Worm (Caenorhabditis elegans) whole organism, late embryonic: Measurements from ENCODE around the gene ZK1010.8.

Source experiments
- C08G9.2 ChIP-seq: sonication (generic microtip); optimal IDR thresholded peaks from 2 replicates; lab custom pipeline; 2016; ENCODE audit warnings: mild to moderate bottlenecking, missing genetic modification characterization, moderate library complexity, missing compliant biosample characterization
- K02D7.2 ChIP-seq: sonication (generic microtip); optimal IDR thresholded peaks from 2 replicates; lab custom pipeline; 2017; ENCODE audit warnings: mild to moderate bottlenecking, missing genetic modification characterization, missing compliant biosample characterization
- K09A11.1 ChIP-seq: sonication (generic microtip); optimal IDR thresholded peaks from 2 replicates; lab custom pipeline; 2017; ENCODE audit warnings: antibody characterized with exemption, mild to moderate bottlenecking, missing genetic modification characterization, missing compliant biosample characterization; ENCODE audit not compliant: insufficient read depth
- Y22D7AL.16 ChIP-seq: sonication (generic microtip); optimal IDR thresholded peaks from 2 replicates; lab custom pipeline; 2016; ENCODE audit warnings: missing genetic modification characterization, missing compliant biosample characterization
- ahr-1 ChIP-seq: sonication (generic microtip); optimal IDR thresholded peaks from 2 replicates; lab custom pipeline; 2016; ENCODE audit warnings: missing genetic modification characterization, missing compliant biosample characterization
- ceh-18 ChIP-seq: sonication (generic microtip); optimal IDR thresholded peaks from 2 replicates; lab custom pipeline; 2016; ENCODE audit warnings: missing genetic modification characterization, missing compliant biosample characterization
- ceh-19 ChIP-seq: fragments of 200-800 bp; sonication (Bioruptor generic); optimal IDR thresholded peaks from 2 replicates; lab custom pipeline; 2018; ENCODE audit warnings: mild to moderate bottlenecking, missing genetic modification characterization, missing compliant biosample characterization
- ceh-24 ChIP-seq: sonication (generic microtip); optimal IDR thresholded peaks from 2 replicates; lab custom pipeline; 2016; ENCODE audit warnings: mild to moderate bottlenecking, missing genetic modification characterization, missing compliant biosample characterization
- ceh-31 ChIP-seq: sonication (generic microtip); optimal IDR thresholded peaks from 2 replicates; lab custom pipeline; 2016; ENCODE audit warnings: missing genetic modification characterization, missing compliant biosample characterization
- ceh-34 ChIP-seq: sonication (generic microtip); optimal IDR thresholded peaks from 2 replicates; lab custom pipeline; 2016; ENCODE audit warnings: mild to moderate bottlenecking, missing genetic modification characterization, missing compliant biosample characterization
- ceh-45 ChIP-seq: fragments of 200-800 bp; sonication (Bioruptor generic); IDR thresholded peaks from 2 replicates; pipeline ENCODE4 v1.3.6; 2022; ENCODE audit warnings: missing genetic modification reagents, missing genetic modification characterization, missing compliant biosample characterization
- ceh-6 ChIP-seq: fragments of 200-800 bp; sonication (Bioruptor generic); optimal IDR thresholded peaks from 2 replicates; lab custom pipeline; 2018; ENCODE audit warnings: mild to moderate bottlenecking, missing genetic modification characterization, missing compliant biosample characterization
- ceh-9 ChIP-seq: sonication (generic microtip); optimal IDR thresholded peaks from 2 replicates; lab custom pipeline; 2016; ENCODE audit warnings: mild to moderate bottlenecking, missing genetic modification characterization, inconsistent platforms, missing compliant biosample characterization
- che-1 ChIP-seq: sonication (generic microtip); optimal IDR thresholded peaks from 2 replicates; lab custom pipeline; 2016; ENCODE audit warnings: mild to moderate bottlenecking, missing genetic modification characterization, missing compliant biosample characterization
- dmd-4 ChIP-seq: sonication (generic microtip); optimal IDR thresholded peaks from 2 replicates; lab custom pipeline; 2016; ENCODE audit warnings: borderline replicate concordance, missing genetic modification characterization, missing compliant biosample characterization
- dve-1 ChIP-seq: sonication (generic microtip); optimal IDR thresholded peaks from 2 replicates; lab custom pipeline; 2017; ENCODE audit warnings: antibody characterized with exemption, mild to moderate bottlenecking, missing genetic modification characterization, missing compliant biosample characterization
- elt-2 ChIP-seq: sonication (generic microtip); optimal IDR thresholded peaks from 2 replicates; lab custom pipeline; 2016; ENCODE audit warnings: missing genetic modification reagents, missing genetic modification characterization, missing compliant biosample characterization
- elt-4 ChIP-seq: sonication (generic microtip); optimal IDR thresholded peaks from 2 replicates; lab custom pipeline; 2016; ENCODE audit warnings: missing genetic modification characterization, missing compliant biosample characterization
- ets-4 ChIP-seq: sonication (generic microtip); optimal IDR thresholded peaks from 2 replicates; lab custom pipeline; 2016; ENCODE audit warnings: missing genetic modification characterization, missing compliant biosample characterization
- fax-1 ChIP-seq: sonication (generic microtip); optimal IDR thresholded peaks from 2 replicates; lab custom pipeline; 2016; ENCODE audit warnings: missing genotype, missing genetic modification characterization, missing compliant biosample characterization
- gmeb-2 ChIP-seq: sonication (generic microtip); optimal IDR thresholded peaks from 2 replicates; lab custom pipeline; 2016; ENCODE audit warnings: missing genetic modification characterization, inconsistent platforms, missing compliant biosample characterization
- hlh-13 ChIP-seq: fragments of 200-800 bp; sonication (Bioruptor generic); optimal IDR thresholded peaks from 2 replicates; lab custom pipeline; 2018; ENCODE audit warnings: mild to moderate bottlenecking, missing genetic modification characterization, missing compliant biosample characterization
- hlh-6 ChIP-seq: sonication (generic microtip); optimal IDR thresholded peaks from 2 replicates; lab custom pipeline; 2016; ENCODE audit warnings: missing genotype, missing genetic modification characterization, missing compliant biosample characterization
- madf-2 ChIP-seq: sonication (generic microtip); optimal IDR thresholded peaks from 2 replicates; lab custom pipeline; 2017; ENCODE audit warnings: missing genetic modification characterization, missing compliant biosample characterization
- mec-3 ChIP-seq: sonication (generic microtip); optimal IDR thresholded peaks from 2 replicates; lab custom pipeline; 2016; ENCODE audit warnings: borderline replicate concordance, missing genetic modification characterization, missing compliant biosample characterization
- nfya-1 ChIP-seq: sonication (generic microtip); optimal IDR thresholded peaks from 2 replicates; lab custom pipeline; 2017; ENCODE audit warnings: missing genetic modification characterization, mild to moderate bottlenecking, missing compliant biosample characterization, antibody characterized with exemption, moderate library complexity
- nhr-11 ChIP-seq: fragments of 150-350 bp; optimal IDR thresholded peaks from 2 replicates; lab custom pipeline; 2014; ENCODE audit warnings: missing biosample characterization, missing genetic modification characterization
- nhr-232 ChIP-seq: sonication (generic microtip); optimal IDR thresholded peaks from 2 replicates; lab custom pipeline; 2016; ENCODE audit warnings: missing genetic modification characterization, missing compliant biosample characterization
- odd-2 ChIP-seq: sonication (generic microtip); optimal IDR thresholded peaks from 2 replicates; lab custom pipeline; 2017; ENCODE audit warnings: antibody characterized with exemption, mild to moderate bottlenecking, missing genetic modification characterization, missing compliant biosample characterization
- pat-9 ChIP-seq: fragments of 200-800 bp; sonication (Bioruptor generic); optimal IDR thresholded peaks from 2 replicates; lab custom pipeline; 2018; ENCODE audit warnings: mild to moderate bottlenecking, missing genetic modification characterization, moderate library complexity, missing compliant biosample characterization
- pha-4 ChIP-seq: fragments of 150-350 bp; optimal IDR thresholded peaks from 2 replicates; lab custom pipeline; 2018; ENCODE audit warnings: missing biosample characterization, missing genetic modification reagents, missing genetic modification characterization
- ref-2 ChIP-seq: sonication (generic microtip); optimal IDR thresholded peaks from 2 replicates; lab custom pipeline; 2016; ENCODE audit warnings: missing genetic modification characterization, missing compliant biosample characterization
- rnt-1 ChIP-seq: sonication (generic microtip); optimal IDR thresholded peaks from 2 replicates; lab custom pipeline; 2016; ENCODE audit warnings: missing genetic modification characterization, missing compliant biosample characterization
- sdc-2 ChIP-seq: sonication (generic microtip); optimal IDR thresholded peaks from 2 replicates; lab custom pipeline; 2016; ENCODE audit warnings: missing genotype, missing genetic modification characterization, missing compliant biosample characterization
- syd-9 ChIP-seq: sonication (generic microtip); optimal IDR thresholded peaks from 2 replicates; lab custom pipeline; 2016; ENCODE audit warnings: mild to moderate bottlenecking, missing genetic modification characterization, moderate library complexity, missing compliant biosample characterization
- tbx-7 ChIP-seq: sonication (generic microtip); optimal IDR thresholded peaks from 2 replicates; lab custom pipeline; 2016; ENCODE audit warnings: missing genotype, missing genetic modification characterization, missing compliant biosample characterization
- ttx-3 ChIP-seq: sonication (generic microtip); optimal IDR thresholded peaks from 2 replicates; lab custom pipeline; 2016; ENCODE audit warnings: missing genetic modification reagents, missing genetic modification characterization, missing compliant biosample characterization
- unc-42 ChIP-seq: sonication (generic microtip); optimal IDR thresholded peaks from 2 replicates; lab custom pipeline; 2016; ENCODE audit warnings: missing genotype, missing genetic modification characterization, missing compliant biosample characterization
- unc-55 ChIP-seq: sonication (generic microtip); optimal IDR thresholded peaks from 2 replicates; lab custom pipeline; 2017; ENCODE audit warnings: missing biosample characterization, missing genetic modification reagents, missing genetic modification characterization
- unc-86 ChIP-seq: sonication (generic microtip); optimal IDR thresholded peaks from 2 replicates; lab custom pipeline; 2016; ENCODE audit warnings: missing genetic modification characterization, missing compliant biosample characterization
- zip-5 ChIP-seq: sonication (generic microtip); optimal IDR thresholded peaks from 2 replicates; lab custom pipeline; 2016; ENCODE audit warnings: missing genetic modification characterization, missing compliant biosample characterization
- ztf-16 ChIP-seq: sonication (generic microtip); optimal IDR thresholded peaks from 2 replicates; lab custom pipeline; 2017; ENCODE audit warnings: missing genetic modification characterization, missing compliant biosample characterization

Gene ZK1010.8

ce11 chrIII:12998252-12998651 is 2.2 kb downstream of the ZK1010.8 start:
- TF ChIP-seq K09A11.1 (tag; lab: Kevin White, UChicago) (no peak), ceh-6 (no peak), ztf-16 (tag; lab: Kevin White, UChicago) (no peak), nhr-232 (tag; lab: Kevin White, UChicago) (no peak), dve-1 (tag; lab: Kevin White, UChicago) (no peak), ceh-9 (tag; lab: Kevin White, UChicago) (no peak), odd-2 (tag; lab: Kevin White, UChicago) (no peak), mec-3 (no peak)

- no peak for TF ChIP-seq zip-5
- no peak for TF ChIP-seq C08G9.2 (tag; lab: Kevin White, UChicago)
- no peak for TF ChIP-seq ceh-45 (GFP tag; lab: Robert Waterston, UW)
- no peak for TF ChIP-seq ets-4 (tag; lab: Kevin White, UChicago)
- no peak for TF ChIP-seq ceh-24 (tag; lab: Kevin White, UChicago)
- no peak for TF ChIP-seq ceh-18 (tag; lab: Kevin White, UChicago)
- TF ChIP-seq ttx-3 (tag; lab: Kevin White, UChicago): no peak
- no peak for TF ChIP-seq ceh-31 (tag; lab: Kevin White, UChicago)
- TF ChIP-seq tbx-7 (tag; lab: Kevin White, UChicago): no peak
- no peak for TF ChIP-seq unc-86 (tag; lab: Kevin White, UChicago)
Observed at ce11 chrIII:12993607-12994006, 6.9 kb downstream of the ZK1010.8 start, which contains the start of gene col-97. col-97 (minus strand) TSS chrIII:12993707.

ce11 chrIII:12993055-12993454 is 7.4 kb downstream of the ZK1010.8 start:
- TF ChIP-seq elt-2 (tag; lab: Kevin White, UChicago) (no peak), sdc-2 (peak; percentile 29), che-1 (tag; lab: Kevin White, UChicago) (no peak), elt-4 (tag; lab: Kevin White, UChicago) (peak; percentile 88)

ce11 chrIII:12990997-12991396 is 9.5 kb downstream of the ZK1010.8 start, which contains the start of gene ZK1010.12:
ZK1010.12 (plus strand) TSS chrIII:12991297.
- TF ChIP-seq syd-9 (tag; lab: Kevin White, UChicago): no peak
- TF ChIP-seq odd-2 (tag; lab: Kevin White, UChicago): no peak
- no peak for TF ChIP-seq ceh-19 (GFP tag; lab: Kevin White, UChicago)
- TF ChIP-seq unc-55: no peak
- no peak for TF ChIP-seq nhr-232 (tag; lab: Kevin White, UChicago)
- TF ChIP-seq madf-2 (tag; lab: Kevin White, UChicago): no peak
- no peak for TF ChIP-seq nhr-11 (tag; lab: Kevin White, UChicago)
- no peak for TF ChIP-seq hlh-6 (tag; lab: Kevin White, UChicago)
- no peak for TF ChIP-seq ceh-31 (tag; lab: Kevin White, UChicago)
- no peak for TF ChIP-seq gmeb-2 (tag; lab: Kevin White, UChicago)
- no peak for TF ChIP-seq ceh-34 (tag; lab: Kevin White, UChicago)
- TF ChIP-seq ahr-1: no peak
- no peak for TF ChIP-seq dmd-4 (tag; lab: Kevin White, UChicago)
- no peak for TF ChIP-seq pha-4 (tag; lab: Kevin White, UChicago)
- TF ChIP-seq hlh-13 (GFP tag; lab: Kevin White, UChicago): no peak
- no peak for TF ChIP-seq rnt-1 (tag; lab: Kevin White, UChicago)
- TF ChIP-seq elt-4 (tag; lab: Kevin White, UChicago): no peak

DNA sequence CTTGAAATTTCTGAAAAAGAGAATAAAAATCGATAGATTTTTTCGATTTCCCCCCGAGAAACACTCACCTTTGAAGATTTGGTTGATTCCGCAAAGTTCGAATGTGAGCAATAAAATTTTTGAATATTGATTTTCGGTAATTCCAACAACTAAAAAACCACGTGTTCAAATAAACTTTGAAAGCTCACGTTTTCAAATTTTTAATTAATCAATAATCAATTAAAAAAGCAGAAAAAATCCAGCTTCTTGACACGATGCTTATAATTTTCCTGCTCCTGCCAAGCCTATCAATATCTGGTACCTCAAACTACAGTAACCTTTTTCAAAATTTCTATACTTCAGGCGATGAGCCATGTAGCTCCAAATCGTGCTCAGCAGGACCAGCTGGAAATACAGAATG is 13.1 kb downstream of the ZK1010.8 start, which contains the start of gene ZK1010.5:
Gene ZK1010.5 (minus strand): TSS at position 101 of the 400 bp plus-strand sequence.
- TF ChIP-seq che-1 (tag; lab: Kevin White, UChicago) (no peak), zip-5 (no peak), ceh-45 (GFP tag; lab: Robert Waterston, UW) (no peak), pat-9 (no peak), nfya-1 (no peak), unc-42 (no peak), fax-1 (tag; lab: Kevin White, UChicago) (no peak), K02D7.2 (tag; lab: Kevin White, UChicago) (no peak), sdc-2 (no peak), ref-2 (no peak), ceh-31 (tag; lab: Kevin White, UChicago) (no peak), Y22D7AL.16 (tag; lab: Kevin White, UChicago) (no peak)
